Worm (Caenorhabditis elegans): ENCODE data around the gene tatn-1.

DNA sequence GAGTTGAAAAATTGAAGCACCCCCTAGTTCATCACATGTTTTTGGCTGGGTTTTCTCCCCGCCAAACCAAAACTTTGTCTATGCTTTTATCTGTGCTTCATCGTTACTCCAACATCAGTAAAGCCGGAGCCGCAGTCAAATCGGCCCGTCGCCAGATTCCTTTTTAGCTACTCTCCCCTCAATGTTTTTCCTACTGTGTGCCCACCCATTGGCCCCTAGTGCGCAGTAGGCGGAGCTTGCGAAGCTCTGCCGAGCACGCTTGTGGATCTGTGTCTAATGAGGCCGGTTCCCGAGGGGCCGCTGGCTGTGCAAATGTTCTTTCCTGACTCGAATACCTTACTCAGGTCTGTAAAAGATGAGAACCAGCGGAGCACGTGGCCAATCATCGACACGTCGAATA lies 14.5 kb upstream of the tatn-1 start:
- TF ChIP-seq C04F5.9 (tag; optimal IDR thresholded peaks at IDR 0.05) (no peak), nhr-11 (tag; optimal IDR thresholded peaks at IDR 0.05) (no peak), nhr-90 (tag; optimal IDR thresholded peaks at IDR 0.05; ENCODE audit: poor library complexity) (no peak), unc-86 (tag; optimal IDR thresholded peaks at IDR 0.05) (no peak), elt-3 (tag; optimal IDR thresholded peaks at IDR 0.05) (no peak), nhr-77 (tag; optimal IDR thresholded peaks at IDR 0.05) (no peak), C34B4.2 (tag; optimal IDR thresholded peaks at IDR 0.05) (no peak), blmp-1 (tag; optimal IDR thresholded peaks at IDR 0.05) (no peak), pag-3 (tag; optimal IDR thresholded peaks at IDR 0.05; ENCODE audit: borderline replicate concordance, insufficient read depth) (no peak), rnt-1 (tag; optimal IDR thresholded peaks at IDR 0.05) (no peak), snpc-4 (tag; optimal IDR thresholded peaks at IDR 0.05) (no peak), irx-1 (tag; optimal IDR thresholded peaks at IDR 0.05) (no peak)

Data from whole organism, L1 larva.